Worm (Caenorhabditis elegans): Measurements from ENCODE around the gene D1046.4.

ce11 chrIV:8979695-8980094 is 46.0 kb downstream of the D1046.4 start, which contains the start of gene col-119:
- TF ChIP-seq unc-62 (GFP tag; optimal IDR thresholded peaks at IDR 0.05) (no peak), nhr-237 (tag; optimal IDR thresholded peaks at IDR 0.05) (no peak), flh-1 (GFP tag; optimal IDR thresholded peaks at IDR 0.05) (no peak), lin-13 (tag; optimal IDR thresholded peaks at IDR 0.05) (no peak)

Data from whole organism, mixed stage, embryonic.